Worm (Caenorhabditis elegans) whole organism, late embryonic: ENCODE measurements around the gene clc-3.

Experiments
- C08G9.2 ChIP-seq: sonication (generic microtip); optimal IDR thresholded peaks from 2 replicates; lab custom pipeline; 2016; ENCODE audit warnings: mild to moderate bottlenecking, missing genetic modification characterization, moderate library complexity, missing compliant biosample characterization
- C38D4.7 ChIP-seq: fragments of 200-800 bp; sonication (Bioruptor generic); optimal IDR thresholded peaks from 2 replicates; lab custom pipeline; 2018; ENCODE audit warnings: mild to moderate bottlenecking, missing genetic modification characterization, moderate library complexity, missing compliant biosample characterization
- F13H6.1 ChIP-seq: sonication (generic microtip); optimal IDR thresholded peaks from 2 replicates; lab custom pipeline; 2016; ENCODE audit warnings: missing genetic modification characterization, missing compliant biosample characterization
- Y22D7AL.16 ChIP-seq: sonication (generic microtip); optimal IDR thresholded peaks from 2 replicates; lab custom pipeline; 2016; ENCODE audit warnings: missing genetic modification characterization, missing compliant biosample characterization
- ahr-1 ChIP-seq: sonication (generic microtip); optimal IDR thresholded peaks from 2 replicates; lab custom pipeline; 2016; ENCODE audit warnings: missing genetic modification characterization, missing compliant biosample characterization
- ama-1 ChIP-seq: fragments of 150-350 bp; optimal IDR thresholded peaks from 2 replicates; lab custom pipeline; 2014
- ceh-14 ChIP-seq: sonication (generic microtip); optimal IDR thresholded peaks from 2 replicates; lab custom pipeline; 2016; ENCODE audit warnings: missing genotype, missing genetic modification characterization, missing compliant biosample characterization
- ceh-18 ChIP-seq: sonication (generic microtip); optimal IDR thresholded peaks from 2 replicates; lab custom pipeline; 2016; ENCODE audit warnings: missing genetic modification characterization, missing compliant biosample characterization
- ceh-45 ChIP-seq: fragments of 200-800 bp; sonication (Bioruptor generic); IDR thresholded peaks from 2 replicates; pipeline ENCODE4 v1.3.6; 2022; ENCODE audit warnings: missing genetic modification reagents, missing genetic modification characterization, missing compliant biosample characterization
- ceh-48 ChIP-seq: sonication (generic microtip); optimal IDR thresholded peaks from 2 replicates; lab custom pipeline; 2016; ENCODE audit warnings: missing genetic modification characterization, inconsistent platforms, missing compliant biosample characterization
- ceh-6 ChIP-seq: fragments of 200-800 bp; sonication (Bioruptor generic); optimal IDR thresholded peaks from 2 replicates; lab custom pipeline; 2018; ENCODE audit warnings: mild to moderate bottlenecking, missing genetic modification characterization, missing compliant biosample characterization
- ceh-9 ChIP-seq: sonication (generic microtip); optimal IDR thresholded peaks from 2 replicates; lab custom pipeline; 2016; ENCODE audit warnings: mild to moderate bottlenecking, missing genetic modification characterization, inconsistent platforms, missing compliant biosample characterization
- che-1 ChIP-seq: sonication (generic microtip); optimal IDR thresholded peaks from 2 replicates; lab custom pipeline; 2016; ENCODE audit warnings: mild to moderate bottlenecking, missing genetic modification characterization, missing compliant biosample characterization
- dmd-4 ChIP-seq: sonication (generic microtip); optimal IDR thresholded peaks from 2 replicates; lab custom pipeline; 2016; ENCODE audit warnings: borderline replicate concordance, missing genetic modification characterization, missing compliant biosample characterization
- elt-2 ChIP-seq: sonication (generic microtip); optimal IDR thresholded peaks from 2 replicates; lab custom pipeline; 2016; ENCODE audit warnings: missing genetic modification reagents, missing genetic modification characterization, missing compliant biosample characterization
- elt-4 ChIP-seq: sonication (generic microtip); optimal IDR thresholded peaks from 2 replicates; lab custom pipeline; 2016; ENCODE audit warnings: missing genetic modification characterization, missing compliant biosample characterization
- ets-4 ChIP-seq: sonication (generic microtip); optimal IDR thresholded peaks from 2 replicates; lab custom pipeline; 2016; ENCODE audit warnings: missing genetic modification characterization, missing compliant biosample characterization
- eyg-1 ChIP-seq: sonication (generic microtip); optimal IDR thresholded peaks from 2 replicates; lab custom pipeline; 2016; ENCODE audit warnings: missing genotype, missing genetic modification characterization, missing compliant biosample characterization
- fax-1 ChIP-seq: sonication (generic microtip); optimal IDR thresholded peaks from 2 replicates; lab custom pipeline; 2016; ENCODE audit warnings: missing genotype, missing genetic modification characterization, missing compliant biosample characterization
- fkh-10 ChIP-seq: fragments of 150-350 bp; optimal IDR thresholded peaks from 2 replicates; lab custom pipeline; 2014; ENCODE audit warnings: missing biosample characterization, missing genetic modification reagents, missing genetic modification characterization
- hlh-6 ChIP-seq: sonication (generic microtip); optimal IDR thresholded peaks from 2 replicates; lab custom pipeline; 2016; ENCODE audit warnings: missing genotype, missing genetic modification characterization, missing compliant biosample characterization
- lim-6 ChIP-seq: sonication (generic microtip); optimal IDR thresholded peaks from 2 replicates; lab custom pipeline; 2016; ENCODE audit warnings: missing genetic modification characterization, missing compliant biosample characterization
- lin-11 ChIP-seq: fragments of 200-800 bp; sonication (Bioruptor generic); optimal IDR thresholded peaks from 2 replicates; lab custom pipeline; 2018; ENCODE audit warnings: mild to moderate bottlenecking, missing genetic modification characterization, missing compliant biosample characterization
- nfya-1 ChIP-seq: sonication (generic microtip); optimal IDR thresholded peaks from 2 replicates; lab custom pipeline; 2017; ENCODE audit warnings: missing genetic modification characterization, mild to moderate bottlenecking, missing compliant biosample characterization, antibody characterized with exemption, moderate library complexity
- nhr-232 ChIP-seq: sonication (generic microtip); optimal IDR thresholded peaks from 2 replicates; lab custom pipeline; 2016; ENCODE audit warnings: missing genetic modification characterization, missing compliant biosample characterization
- npax-4 ChIP-seq: sonication (generic microtip); optimal IDR thresholded peaks from 2 replicates; lab custom pipeline; 2016; ENCODE audit warnings: missing genetic modification characterization, missing compliant biosample characterization
- odd-2 ChIP-seq: sonication (generic microtip); optimal IDR thresholded peaks from 2 replicates; lab custom pipeline; 2017; ENCODE audit warnings: antibody characterized with exemption, mild to moderate bottlenecking, missing genetic modification characterization, missing compliant biosample characterization
- pat-9 ChIP-seq: fragments of 200-800 bp; sonication (Bioruptor generic); optimal IDR thresholded peaks from 2 replicates; lab custom pipeline; 2018; ENCODE audit warnings: mild to moderate bottlenecking, missing genetic modification characterization, moderate library complexity, missing compliant biosample characterization
- pha-2 ChIP-seq: sonication (generic microtip); optimal IDR thresholded peaks from 2 replicates; lab custom pipeline; 2017; ENCODE audit warnings: mild to moderate bottlenecking, missing genetic modification characterization, missing compliant biosample characterization
- pha-4 ChIP-seq: fragments of 150-350 bp; optimal IDR thresholded peaks from 2 replicates; lab custom pipeline; 2018; ENCODE audit warnings: missing biosample characterization, missing genetic modification reagents, missing genetic modification characterization
- pros-1 ChIP-seq: fragments of 150-350 bp; optimal IDR thresholded peaks from 2 replicates; lab custom pipeline; 2014; ENCODE audit warnings: missing biosample characterization, missing genetic modification reagents, missing genetic modification characterization
- ref-2 ChIP-seq: sonication (generic microtip); optimal IDR thresholded peaks from 2 replicates; lab custom pipeline; 2016; ENCODE audit warnings: missing genetic modification characterization, missing compliant biosample characterization
- rnt-1 ChIP-seq: sonication (generic microtip); optimal IDR thresholded peaks from 2 replicates; lab custom pipeline; 2016; ENCODE audit warnings: missing genetic modification characterization, missing compliant biosample characterization
- sox-2 ChIP-seq: fragments of 200-800 bp; sonication (Bioruptor generic); IDR thresholded peaks from 2 replicates; pipeline ENCODE4 v1.3.6; 2022; ENCODE audit warnings: missing genetic modification reagents, missing genetic modification characterization, missing compliant biosample characterization
- tbx-7 ChIP-seq: sonication (generic microtip); optimal IDR thresholded peaks from 2 replicates; lab custom pipeline; 2016; ENCODE audit warnings: missing genotype, missing genetic modification characterization, missing compliant biosample characterization
- ttx-3 ChIP-seq: sonication (generic microtip); optimal IDR thresholded peaks from 2 replicates; lab custom pipeline; 2016; ENCODE audit warnings: missing genetic modification reagents, missing genetic modification characterization, missing compliant biosample characterization
- unc-86 ChIP-seq: sonication (generic microtip); optimal IDR thresholded peaks from 2 replicates; lab custom pipeline; 2016; ENCODE audit warnings: missing genetic modification characterization, missing compliant biosample characterization
- zip-5 ChIP-seq: sonication (generic microtip); optimal IDR thresholded peaks from 2 replicates; lab custom pipeline; 2016; ENCODE audit warnings: missing genetic modification characterization, missing compliant biosample characterization

Gene clc-3

ce11 chrX:3400387-3400786, 25.8 kb upstream of the clc-3 start:
- TF ChIP-seq elt-4 (tag; lab: Kevin White, UChicago) (no peak), zip-5 (tag; lab: Kevin White, UChicago) (no peak), pros-1 (tag; lab: Kevin White, UChicago) (no peak), npax-4 (tag; lab: Kevin White, UChicago) (no peak), rnt-1 (tag; lab: Kevin White, UChicago) (no peak), ttx-3 (tag; lab: Kevin White, UChicago) (no peak), lin-11 (tag; lab: Kevin White, UChicago) (no peak), ceh-48 (tag; lab: Kevin White, UChicago) (no peak), C08G9.2 (tag; lab: Kevin White, UChicago) (no peak), C38D4.7 (no peak), pha-4 (tag; lab: Kevin White, UChicago) (no peak), pha-2 (tag; lab: Kevin White, UChicago) (no peak), ceh-6 (GFP tag; lab: Kevin White, UChicago) (no peak)

DNA sequence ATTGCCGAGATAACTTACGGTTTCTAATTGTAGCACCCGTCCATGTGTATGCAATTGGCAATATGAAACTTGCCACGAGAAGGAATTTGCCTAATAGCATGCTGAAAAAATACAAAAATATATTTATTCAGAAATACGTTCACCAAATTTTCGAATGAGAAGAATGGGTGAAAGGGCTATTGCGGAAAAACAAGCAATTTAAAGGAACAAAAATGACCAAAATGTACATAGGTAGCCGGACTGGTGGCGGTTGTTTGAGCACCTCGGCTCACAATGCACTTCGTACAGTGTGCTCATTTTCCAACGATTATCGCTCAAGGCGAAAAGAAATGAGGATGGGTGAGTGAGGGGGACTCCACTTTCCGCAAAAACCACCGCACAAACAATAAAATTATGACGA, 25.4 kb upstream of the clc-3 start, which contains the start of gene cht-1:
TSS of gene cht-1 (minus strand) at position 101 of the 400 bp plus-strand sequence.
- TF ChIP-seq dmd-4 = no peak
- no peak for TF ChIP-seq ref-2 (tag; lab: Kevin White, UChicago)
- no peak for TF ChIP-seq ama-1
- TF ChIP-seq tbx-7 = no peak
- TF ChIP-seq F13H6.1 = no peak
- no peak for TF ChIP-seq pros-1 (tag; lab: Kevin White, UChicago)
- no peak for TF ChIP-seq ceh-14 (tag; lab: Kevin White, UChicago)
- no peak for TF ChIP-seq ceh-9 (tag; lab: Kevin White, UChicago)
- no peak for TF ChIP-seq che-1 (tag; lab: Kevin White, UChicago)
- TF ChIP-seq odd-2 = no peak

DNA sequence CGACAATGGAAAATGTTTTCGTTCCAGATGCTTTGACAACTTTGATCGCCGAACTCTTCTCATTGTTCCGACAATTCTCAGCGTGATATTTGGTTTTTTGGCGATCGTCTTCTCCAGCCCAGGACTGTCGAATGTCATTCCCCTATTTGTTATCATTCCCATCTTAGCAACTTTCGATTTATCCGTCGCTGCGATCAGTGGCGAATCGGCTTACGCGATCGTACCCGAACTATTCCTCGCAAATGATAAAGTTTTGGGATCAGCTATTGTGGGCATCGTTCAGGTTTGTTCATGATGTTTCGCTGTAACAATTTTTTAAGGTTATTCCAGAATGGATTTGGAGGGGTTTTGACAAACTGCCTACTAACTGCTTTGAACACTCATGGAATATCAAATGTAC, 22.2 kb upstream of the clc-3 start:
- TF ChIP-seq eyg-1 (tag; lab: Kevin White, UChicago) (no peak), lim-6 (tag; lab: Kevin White, UChicago) (no peak), nhr-232 (no peak), C08G9.2 (tag; lab: Kevin White, UChicago) (no peak), Y22D7AL.16 (tag; lab: Kevin White, UChicago) (no peak), odd-2 (no peak), C38D4.7 (no peak), fkh-10 (GFP tag; lab: Kevin White, UChicago) (no peak), pat-9 (tag; lab: Kevin White, UChicago) (no peak)

ce11 chrX:3393562-3393961, 19.0 kb upstream of the clc-3 start, which contains the start of gene slcf-2:
TSS of gene slcf-2 (plus strand) at chrX:3393862.
- TF ChIP-seq odd-2 (no peak), sox-2 (no peak), elt-2 (tag; lab: Kevin White, UChicago) (no peak), ets-4 (tag; lab: Kevin White, UChicago) (no peak), ahr-1 (no peak), che-1 (tag; lab: Kevin White, UChicago) (no peak), F13H6.1 (no peak), ceh-14 (tag; lab: Kevin White, UChicago) (no peak), Y22D7AL.16 (tag; lab: Kevin White, UChicago) (no peak), ceh-18 (tag; lab: Kevin White, UChicago) (no peak), fax-1 (tag; lab: Kevin White, UChicago) (no peak)
- TF ChIP-seq, all 69 proteins: peak for 0

DNA sequence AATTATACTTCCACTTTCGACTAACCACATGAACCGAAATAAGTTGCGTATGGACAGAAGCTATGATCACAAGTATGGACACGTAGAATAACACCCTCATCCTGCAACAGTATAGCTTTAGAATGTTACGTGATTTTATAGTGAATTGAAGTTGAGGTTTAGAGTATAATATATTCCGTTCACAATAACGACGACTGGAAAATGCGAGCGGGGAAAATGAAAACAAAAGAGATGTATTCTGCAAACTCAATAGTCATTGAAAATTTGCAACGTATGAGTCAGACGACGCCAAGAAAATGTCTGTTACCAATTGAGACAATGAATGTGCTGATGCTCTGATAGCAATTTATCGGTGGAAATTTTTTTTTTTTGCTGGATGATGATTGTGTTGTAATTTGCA, 10.8 kb upstream of the clc-3 start, which contains the start of gene acp-1:
TSS of gene acp-1 (minus strand) at position 101 of the 400 bp plus-strand sequence.
- TF ChIP-seq unc-86 (tag; lab: Kevin White, UChicago) = no peak
- TF ChIP-seq hlh-6 (tag; lab: Kevin White, UChicago) = no peak
- no peak for TF ChIP-seq Y22D7AL.16 (tag; lab: Kevin White, UChicago)
- TF ChIP-seq nfya-1 = no peak
- TF ChIP-seq fax-1 (tag; lab: Kevin White, UChicago) = no peak
- TF ChIP-seq elt-2 (tag; lab: Kevin White, UChicago) = no peak
- no peak for TF ChIP-seq ceh-14 (tag; lab: Kevin White, UChicago)
- TF ChIP-seq ahr-1 = no peak
- no peak for TF ChIP-seq lin-11 (tag; lab: Kevin White, UChicago)
- TF ChIP-seq ceh-45 = no peak
- TF ChIP-seq, all 69 proteins: peak for 0
